Worm (Caenorhabditis elegans) whole organism, L3 larva: ENCODE data around the gene F20D6.12.

Experiments
- R02D3.7 ChIP-seq: fragments of 150-350 bp; optimal IDR thresholded peaks from 2 replicates; lab custom pipeline; 2014; ENCODE audit warnings: missing biosample characterization, missing genetic modification characterization
- aly-2 ChIP-seq: fragments of 150-350 bp; optimal IDR thresholded peaks from 2 replicates; lab custom pipeline; 2014; ENCODE audit warnings: missing biosample characterization, missing genetic modification characterization
- ama-1 ChIP-seq: fragments of 150-350 bp; optimal IDR thresholded peaks from 2 replicates; lab custom pipeline; 2018
- egl-5 ChIP-seq: fragments of 150-350 bp; optimal IDR thresholded peaks from 2 replicates; lab custom pipeline; 2017; ENCODE audit warnings: missing biosample characterization, missing genetic modification reagents, missing genetic modification characterization, inconsistent platforms
- elt-1 ChIP-seq: fragments of 150-350 bp; optimal IDR thresholded peaks from 2 replicates; lab custom pipeline; 2014; ENCODE audit warnings: missing biosample characterization, missing genetic modification characterization
- fkh-10 ChIP-seq: sonication (generic microtip); optimal IDR thresholded peaks from 2 replicates; lab custom pipeline; 2017; ENCODE audit warnings: missing biosample characterization, missing genetic modification reagents, missing genetic modification characterization
- hmg-11 ChIP-seq: sonication (generic microtip); optimal IDR thresholded peaks from 2 replicates; lab custom pipeline; 2016; ENCODE audit warnings: missing genetic modification characterization, missing compliant biosample characterization
- lin-15B ChIP-seq: fragments of 150-350 bp; optimal IDR thresholded peaks from 2 replicates; lab custom pipeline; 2014; ENCODE audit warnings: missing biosample characterization, missing genetic modification characterization
- nfya-1 ChIP-seq: sonication (generic microtip); optimal IDR thresholded peaks from 2 replicates; lab custom pipeline; 2017; ENCODE audit warnings: missing genetic modification characterization, mild to moderate bottlenecking, missing compliant biosample characterization, antibody characterized with exemption, moderate library complexity; ENCODE audit not compliant: insufficient read depth
- nhr-11 ChIP-seq: fragments of 150-350 bp; optimal IDR thresholded peaks from 2 replicates; lab custom pipeline; 2014; ENCODE audit warnings: missing biosample characterization, missing genetic modification characterization
- pha-4 ChIP-seq: fragments of 150-350 bp; optimal IDR thresholded peaks from 2 replicates; lab custom pipeline; 2014; ENCODE audit warnings: missing biosample characterization, missing genetic modification reagents, missing genetic modification characterization
- sea-2 ChIP-seq: fragments of 150-350 bp; sonication (generic microtip); optimal IDR thresholded peaks from 4 replicates; lab custom pipeline; 2014; ENCODE audit warnings: missing biosample characterization, missing genetic modification reagents, missing genetic modification characterization
- skn-1 ChIP-seq: fragments of 150-350 bp; optimal IDR thresholded peaks from 2 replicates; lab custom pipeline; 2014; ENCODE audit warnings: missing biosample characterization, missing genetic modification characterization
- snpc-4 ChIP-seq: fragments of 150-350 bp; optimal IDR thresholded peaks from 2 replicates; lab custom pipeline; 2014; ENCODE audit warnings: missing biosample characterization, missing genetic modification characterization

DNA sequence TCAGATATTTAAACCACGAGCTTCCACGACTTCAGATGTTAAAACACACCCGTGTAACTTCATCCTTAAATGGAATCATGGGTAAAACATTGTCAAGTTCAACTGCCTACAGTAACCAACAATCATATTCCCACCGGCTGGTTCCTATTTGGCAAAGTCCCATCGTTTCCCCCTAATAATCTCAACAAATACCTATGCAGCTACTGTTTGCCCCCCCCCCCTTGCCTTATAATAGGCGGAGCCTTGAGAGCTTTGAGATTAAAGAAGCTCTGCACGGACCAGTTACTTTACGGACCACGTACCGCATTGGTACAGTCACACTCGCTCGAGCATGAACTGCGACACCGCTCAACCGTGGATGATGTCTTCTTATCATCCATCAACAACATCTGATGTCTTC lies 34.7 kb upstream of the F20D6.12 start, which contains the start of gene pax-1:
- TF ChIP-seq snpc-4 (tag; lab: Kevin White, UChicago) = no peak
- no peak for TF ChIP-seq aly-2 (tag; lab: Kevin White, UChicago)
- TF ChIP-seq elt-1 = no peak
- TF ChIP-seq R02D3.7 (tag; lab: Kevin White, UChicago) = no peak
- TF ChIP-seq lin-15B (tag; lab: Kevin White, UChicago) = no peak
- TF ChIP-seq nhr-11 (tag; lab: Kevin White, UChicago) = no peak
- no peak for TF ChIP-seq pha-4 (tag; lab: Kevin White, UChicago)
- no peak for TF ChIP-seq sea-2 (GFP tag; lab: Kevin White, UChicago)
- no peak for TF ChIP-seq hmg-11
- no peak for TF ChIP-seq ama-1 (lab: Kevin White, UChicago)
- TF ChIP-seq skn-1 (tag; lab: Kevin White, UChicago) = no peak
- no peak for TF ChIP-seq egl-5 (tag; lab: Kevin White, UChicago)
- no peak for TF ChIP-seq nfya-1
- TF ChIP-seq fkh-10 (GFP tag; lab: Kevin White, UChicago) = no peak
